Worm (Caenorhabditis elegans) whole organism, L2 larva: ENCODE results near the gene lips-5.

Experiments
- C34F6.9 ChIP-seq: fragments of 150-350 bp; optimal IDR thresholded peaks from 2 replicates; lab custom pipeline; 2014; ENCODE audit warnings: missing biosample characterization, missing genetic modification characterization
- F13H6.1 ChIP-seq: sonication (generic microtip); optimal IDR thresholded peaks from 2 replicates; lab custom pipeline; 2016; ENCODE audit warnings: missing genetic modification characterization, missing compliant biosample characterization
- R02D3.7 ChIP-seq: fragments of 150-350 bp; optimal IDR thresholded peaks from 2 replicates; lab custom pipeline; 2014; ENCODE audit warnings: missing biosample characterization, missing genetic modification characterization
- Y55F3AM.14 ChIP-seq: fragments of 200-800 bp; sonication (Bioruptor generic); optimal IDR thresholded peaks from 2 replicates; lab custom pipeline; 2018; ENCODE audit warnings: mild to moderate bottlenecking, missing genetic modification characterization, missing compliant biosample characterization
- ZK546.5 ChIP-seq: sonication (generic microtip); optimal IDR thresholded peaks from 2 replicates; lab custom pipeline; 2017; ENCODE audit warnings: missing biosample characterization, missing genetic modification characterization
- alr-1 ChIP-seq: fragments of 150-350 bp; optimal IDR thresholded peaks from 2 replicates; lab custom pipeline; 2014; ENCODE audit warnings: missing biosample characterization, missing genetic modification characterization
- aly-2 ChIP-seq: fragments of 150-350 bp; optimal IDR thresholded peaks from 2 replicates; lab custom pipeline; 2014; ENCODE audit warnings: missing biosample characterization, missing genetic modification characterization
- ama-1 ChIP-seq: fragments of 150-350 bp; optimal IDR thresholded peaks from 2 replicates; lab custom pipeline; 2018; ENCODE audit warnings: inconsistent platforms
- blmp-1 ChIP-seq: sonication (generic microtip); optimal IDR thresholded peaks from 2 replicates; lab custom pipeline; 2017; ENCODE audit warnings: missing genetic modification characterization, mild to moderate bottlenecking, missing compliant biosample characterization, antibody characterized with exemption, moderate library complexity; ENCODE audit not compliant: insufficient read depth
- ceh-16 ChIP-seq: fragments of 150-350 bp; optimal IDR thresholded peaks from 2 replicates; lab custom pipeline; 2014; ENCODE audit warnings: missing biosample characterization, missing genetic modification characterization
- ceh-82 ChIP-seq: fragments of 150-350 bp; optimal IDR thresholded peaks from 2 replicates; lab custom pipeline; 2014; ENCODE audit warnings: missing biosample characterization, missing genetic modification characterization
- crh-2 ChIP-seq: sonication (generic microtip); optimal IDR thresholded peaks from 2 replicates; lab custom pipeline; 2017; ENCODE audit warnings: missing biosample characterization, missing genetic modification characterization
- dmd-4 ChIP-seq: sonication (generic microtip); optimal IDR thresholded peaks from 2 replicates; lab custom pipeline; 2017; ENCODE audit warnings: missing biosample characterization, missing genetic modification characterization
- egl-27 ChIP-seq: sonication (generic microtip); optimal IDR thresholded peaks from 3 replicates; lab custom pipeline; 2017; ENCODE audit warnings: missing biosample characterization, missing genetic modification reagents, missing genetic modification characterization
- elt-1 ChIP-seq: fragments of 150-350 bp; optimal IDR thresholded peaks from 2 replicates; lab custom pipeline; 2014; ENCODE audit warnings: missing biosample characterization, missing genetic modification characterization
- fos-1 ChIP-seq: fragments of 150-350 bp; optimal IDR thresholded peaks from 2 replicates; lab custom pipeline; 2014; ENCODE audit warnings: missing biosample characterization, missing genetic modification characterization
- gmeb-1 ChIP-seq: fragments of 150-350 bp; optimal IDR thresholded peaks from 2 replicates; lab custom pipeline; 2014; ENCODE audit warnings: missing biosample characterization, missing genetic modification characterization
- lin-11 ChIP-seq: fragments of 150-350 bp; sonication (generic microtip); optimal IDR thresholded peaks from 2 replicates; lab custom pipeline; 2014; ENCODE audit warnings: missing biosample characterization, missing genetic modification characterization, inconsistent platforms, mixed read lengths
- lin-13 ChIP-seq: fragments of 150-350 bp; optimal IDR thresholded peaks from 2 replicates; lab custom pipeline; 2014; ENCODE audit warnings: missing biosample characterization, missing genetic modification reagents, missing genetic modification characterization
- lsy-2 ChIP-seq, 2 experiments: fragments of 150-350 bp in 1 of 2; sonication (generic microtip) in 1 of 2; optimal IDR thresholded peaks; 2 replicates each; lab custom pipeline; 2014 to 2017; ENCODE audit warnings: missing biosample characterization in 2 of 2, missing genetic modification characterization in 2 of 2
- mab-5 ChIP-seq: fragments of 150-350 bp; optimal IDR thresholded peaks from 2 replicates; lab custom pipeline; 2014; ENCODE audit warnings: missing biosample characterization, missing genetic modification characterization
- mbf-1 ChIP-seq: sonication (generic microtip); optimal IDR thresholded peaks from 2 replicates; lab custom pipeline; 2017; ENCODE audit warnings: missing biosample characterization, missing genetic modification characterization
- mdl-1 ChIP-seq, 2 experiments: fragments of 150-350 bp in 1 of 2; sonication (generic microtip) in 1 of 2; optimal IDR thresholded peaks; 2 replicates each; lab custom pipeline; 2017; ENCODE audit warnings: missing biosample characterization in 2 of 2, missing genetic modification characterization in 2 of 2
- nhr-10 ChIP-seq: sonication (generic microtip); optimal IDR thresholded peaks from 2 replicates; lab custom pipeline; 2017; ENCODE audit warnings: missing biosample characterization, missing genetic modification characterization
- nhr-11 ChIP-seq: fragments of 150-350 bp; optimal IDR thresholded peaks from 2 replicates; lab custom pipeline; 2014; ENCODE audit warnings: missing biosample characterization, missing genetic modification characterization
- nhr-129 ChIP-seq: fragments of 150-350 bp; optimal IDR thresholded peaks from 2 replicates; lab custom pipeline; 2014; ENCODE audit warnings: missing biosample characterization, missing genetic modification characterization
- nhr-21 ChIP-seq: fragments of 150-350 bp; optimal IDR thresholded peaks from 2 replicates; lab custom pipeline; 2014; ENCODE audit warnings: missing biosample characterization, missing genetic modification characterization
- nhr-23 ChIP-seq: fragments of 150-350 bp; optimal IDR thresholded peaks from 2 replicates; lab custom pipeline; 2014; ENCODE audit warnings: missing biosample characterization, missing genetic modification reagents, missing genetic modification characterization
- nhr-25 ChIP-seq: fragments of 150-350 bp; sonication (generic microtip); optimal IDR thresholded peaks from 3 replicates; lab custom pipeline; 2014; ENCODE audit warnings: missing biosample characterization, missing genetic modification characterization
- nhr-6 ChIP-seq: fragments of 150-350 bp; optimal IDR thresholded peaks from 2 replicates; lab custom pipeline; 2014; ENCODE audit warnings: missing biosample characterization, missing genetic modification characterization
- peb-1 ChIP-seq: fragments of 150-350 bp; optimal IDR thresholded peaks from 2 replicates; lab custom pipeline; 2014; ENCODE audit warnings: missing biosample characterization, missing genetic modification characterization
- sem-4 ChIP-seq: fragments of 150-350 bp; optimal IDR thresholded peaks from 2 replicates; lab custom pipeline; 2014; ENCODE audit warnings: missing biosample characterization, missing genetic modification reagents, missing genetic modification characterization
- skn-1 ChIP-seq: sonication (generic microtip); optimal IDR thresholded peaks from 2 replicates; lab custom pipeline; 2017; ENCODE audit warnings: missing biosample characterization, missing genetic modification characterization
- sma-3 ChIP-seq: sonication (generic microtip); optimal IDR thresholded peaks from 2 replicates; lab custom pipeline; 2016; ENCODE audit warnings: missing genetic modification reagents, missing genetic modification characterization, missing compliant biosample characterization
- sma-9 ChIP-seq, 2 experiments: fragments of 150-350 bp in 1 of 2; sonication (generic microtip) in 1 of 2; optimal IDR thresholded peaks; 2 replicates each; lab custom pipeline; 2014 to 2016; ENCODE audit warnings: missing genetic modification characterization in 2 of 2, mild to moderate bottlenecking in 1 of 2, missing biosample characterization in 1 of 2, missing compliant biosample characterization in 1 of 2, missing genetic modification reagents in 1 of 2, moderate library complexity in 1 of 2
- snpc-4 ChIP-seq: fragments of 150-350 bp; optimal IDR thresholded peaks from 2 replicates; lab custom pipeline; 2014; ENCODE audit warnings: missing biosample characterization, missing genetic modification characterization
- unc-39 ChIP-seq: fragments of 150-350 bp; optimal IDR thresholded peaks from 2 replicates; lab custom pipeline; 2014; ENCODE audit warnings: missing biosample characterization, missing genetic modification characterization
- unc-55 ChIP-seq: fragments of 150-350 bp; sonication (generic microtip); optimal IDR thresholded peaks from 3 replicates; lab custom pipeline; 2014; ENCODE audit warnings: missing biosample characterization, missing genetic modification reagents, missing genetic modification characterization
- zag-1 ChIP-seq: fragments of 150-350 bp; optimal IDR thresholded peaks from 2 replicates; lab custom pipeline; 2014; ENCODE audit warnings: missing biosample characterization, missing genetic modification characterization
- ztf-1 ChIP-seq: fragments of 200-800 bp; sonication (Bioruptor generic); conservative IDR thresholded peaks from 2 replicates; pipeline ENCODE4 v1.3.6; 2022; ENCODE audit warnings: missing genetic modification characterization, missing compliant biosample characterization
- ztf-11 ChIP-seq: sonication (generic microtip); optimal IDR thresholded peaks from 2 replicates; lab custom pipeline; 2017; ENCODE audit warnings: missing biosample characterization, missing genetic modification characterization
- ztf-4 ChIP-seq: fragments of 150-350 bp; optimal IDR thresholded peaks from 2 replicates; lab custom pipeline; 2014; ENCODE audit warnings: missing biosample characterization, missing genetic modification characterization

lips-5 gene

ce11 chrIV:11773692-11774225 lies at the start of gene lips-5:
TSS of gene lips-5 (minus strand) at chrIV:11773742.
- TF ChIP-seq fos-1 (peak; percentile 22), nhr-11 (tag; lab: Kevin White, UChicago) (no peak)
- TF ChIP-seq, all 48 proteins: peak for 1

ce11 chrIV:11822454-11822853 lies 48.9 kb upstream of the lips-5 start:
- TF ChIP-seq crh-2 (tag; lab: Kevin White, UChicago) (peak; percentile 47), peb-1 (tag; lab: Kevin White, UChicago) (no peak), lsy-2 (tag; optimal IDR thresholded peaks at IDR 0.05; lab: Kevin White, UChicago) (peak; percentile 16 to 70), ama-1 (lab: Kevin White, UChicago) (no peak), unc-39 (tag; lab: Kevin White, UChicago) (no peak), nhr-25 (no peak), lin-13 (GFP tag; lab: Kevin White, UChicago) (peak; percentile 54), unc-55 (GFP tag; lab: Kevin White, UChicago) (peak; percentile 80), fos-1 (peak; percentile 19), nhr-21 (no peak), sma-3 (GFP tag; lab: Kevin White, UChicago) (no peak), snpc-4 (tag; lab: Kevin White, UChicago) (no peak), alr-1 (tag; lab: Kevin White, UChicago) (no peak), nhr-129 (peak; percentile 56), C34F6.9 (tag; lab: Kevin White, UChicago) (peak; percentile 53), ZK546.5 (peak; percentile 14), R02D3.7 (tag; lab: Kevin White, UChicago) (no peak), sma-9 (GFP tag; optimal IDR thresholded peaks at IDR 0.05; lab: Kevin White, UChicago) (peak; percentile 6), sma-9 (tag; optimal IDR thresholded peaks at IDR 0.05; lab: Kevin White, UChicago) (no peak), Y55F3AM.14 (no peak), ceh-82 (no peak), egl-27 (tag; lab: Kevin White, UChicago) (no peak), nhr-10 (no peak), elt-1 (tag; lab: Kevin White, UChicago) (no peak), ztf-11 (tag; lab: Kevin White, UChicago) (no peak), zag-1 (tag; lab: Kevin White, UChicago) (no peak), nhr-23 (no peak), mbf-1 (tag; lab: Kevin White, UChicago) (no peak), gmeb-1 (peak; percentile 76), lin-11 (tag; lab: Kevin White, UChicago) (no peak), blmp-1 (tag; lab: Kevin White, UChicago) (no peak)

DNA sequence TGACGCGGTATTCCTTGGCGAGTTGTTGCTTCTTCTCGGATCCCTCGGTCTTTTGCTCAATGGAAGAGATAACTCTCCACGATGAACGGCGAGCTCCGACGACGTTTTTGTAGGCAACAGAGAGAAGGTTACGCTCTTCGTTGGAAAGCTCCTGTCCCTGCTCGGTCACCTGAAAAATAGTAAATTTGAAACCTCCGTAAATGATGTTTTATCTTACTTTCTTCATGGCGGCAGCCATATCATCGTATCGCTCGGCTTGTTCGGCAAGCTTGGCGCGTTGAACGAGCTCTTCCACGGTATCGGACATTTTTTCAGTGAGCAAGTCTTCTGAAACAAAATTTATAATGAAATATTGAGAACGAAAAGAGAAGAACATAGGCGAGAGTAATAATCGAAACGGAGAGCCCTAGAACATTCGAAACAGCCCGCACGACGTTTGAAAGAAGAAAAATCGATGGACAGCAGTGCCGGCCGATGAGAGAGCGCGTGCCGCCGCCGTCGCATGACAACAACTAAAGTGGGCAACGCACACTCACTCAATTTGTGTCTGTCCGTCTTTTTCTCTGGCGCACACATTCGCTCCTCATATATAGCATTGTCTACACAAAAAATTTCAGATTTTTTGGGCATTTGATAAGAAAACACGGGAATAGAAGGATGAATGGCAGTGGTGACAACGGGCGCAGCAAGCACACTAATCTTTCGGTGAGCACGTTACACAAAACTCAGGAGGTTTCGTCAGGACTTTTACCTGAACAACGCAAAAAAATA lies 48.2 kb upstream of the lips-5 start, which contains the start of the genes par-5 and M117.3:
par-5 (minus strand) TSS at position 334 of the 771 bp plus-strand sequence.
M117.3 (plus strand) TSS at position 616 of the 771 bp plus-strand sequence.
- TF ChIP-seq sma-3 (GFP tag; lab: Kevin White, UChicago) (peak; percentile 41), F13H6.1 (tag; lab: Kevin White, UChicago) (peak; percentile 79), ztf-4 (peak; percentile 8), mdl-1 (tag; optimal IDR thresholded peaks at IDR 0.05; lab: Kevin White, UChicago) (peak; percentile 73 to 87), unc-55 (GFP tag; lab: Kevin White, UChicago) (peak; percentile 68), dmd-4 (tag; lab: Kevin White, UChicago) (no peak), egl-27 (tag; lab: Kevin White, UChicago) (peak; percentile 31), nhr-129 (peak; percentile 78), R02D3.7 (tag; lab: Kevin White, UChicago) (no peak), lsy-2 (tag; optimal IDR thresholded peaks at IDR 0.05; lab: Kevin White, UChicago) (peak; percentile 4 to 69), gmeb-1 (peak; percentile 20), elt-1 (tag; lab: Kevin White, UChicago) (no peak), ama-1 (lab: Kevin White, UChicago) (peak; percentile 52), mab-5 (tag; lab: Kevin White, UChicago) (peak; percentile 21), nhr-23 (no peak), nhr-21 (peak; percentile 39), crh-2 (tag; lab: Kevin White, UChicago) (peak; percentile 81), ztf-1 (GFP tag; lab: Robert Waterston, UW) (no peak), unc-39 (tag; lab: Kevin White, UChicago) (no peak), nhr-25 (peak; percentile 29), skn-1 (tag; lab: Kevin White, UChicago) (no peak), snpc-4 (tag; lab: Kevin White, UChicago) (peak; percentile 25), sem-4 (tag; lab: Kevin White, UChicago) (peak; percentile 18), C34F6.9 (tag; lab: Kevin White, UChicago) (peak; percentile 81), peb-1 (tag; lab: Kevin White, UChicago) (no peak), nhr-11 (tag; lab: Kevin White, UChicago) (no peak), ceh-16 (tag; lab: Kevin White, UChicago) (no peak), lin-13 (GFP tag; lab: Kevin White, UChicago) (peak; percentile 59), zag-1 (tag; lab: Kevin White, UChicago) (peak; percentile 82), nhr-6 (tag; lab: Kevin White, UChicago) (peak; percentile 56), ZK546.5 (no peak), Y55F3AM.14 (peak; percentile 77), sma-9 (GFP tag; optimal IDR thresholded peaks at IDR 0.05; lab: Kevin White, UChicago) (peak; percentile 82), sma-9 (tag; optimal IDR thresholded peaks at IDR 0.05; lab: Kevin White, UChicago) (no peak), lin-11 (tag; lab: Kevin White, UChicago) (peak; percentile 92), fos-1 (peak; percentile 74), aly-2 (tag; lab: Kevin White, UChicago) (no peak)
